Worm (Caenorhabditis elegans) whole organism, L2 larva: ENCODE measurements around the gene suds-3.

Experiments
- aly-2 ChIP-seq: fragments of 150-350 bp; optimal IDR thresholded peaks from 2 replicates; lab custom pipeline; 2014; ENCODE audit warnings: missing biosample characterization, missing genetic modification characterization
- ama-1 ChIP-seq: fragments of 150-350 bp; optimal IDR thresholded peaks from 2 replicates; lab custom pipeline; 2018; ENCODE audit warnings: inconsistent platforms
- ceh-16 ChIP-seq: fragments of 150-350 bp; optimal IDR thresholded peaks from 2 replicates; lab custom pipeline; 2014; ENCODE audit warnings: missing biosample characterization, missing genetic modification characterization
- elt-3 ChIP-seq: sonication (generic microtip); optimal IDR thresholded peaks from 2 replicates; lab custom pipeline; 2017; ENCODE audit warnings: missing biosample characterization, missing genetic modification characterization
- fos-1 ChIP-seq: fragments of 150-350 bp; optimal IDR thresholded peaks from 2 replicates; lab custom pipeline; 2014; ENCODE audit warnings: missing biosample characterization, missing genetic modification characterization
- mdl-1 ChIP-seq, 2 experiments: fragments of 150-350 bp in 1 of 2; sonication (generic microtip) in 1 of 2; optimal IDR thresholded peaks; 2 replicates each; lab custom pipeline; 2017; ENCODE audit warnings: missing biosample characterization in 2 of 2, missing genetic modification characterization in 2 of 2
- nhr-12 ChIP-seq: fragments of 150-350 bp; optimal IDR thresholded peaks from 2 replicates; lab custom pipeline; 2014; ENCODE audit warnings: missing biosample characterization, missing genetic modification characterization
- peb-1 ChIP-seq: fragments of 150-350 bp; optimal IDR thresholded peaks from 2 replicates; lab custom pipeline; 2014; ENCODE audit warnings: missing biosample characterization, missing genetic modification characterization
- skn-1 ChIP-seq: sonication (generic microtip); optimal IDR thresholded peaks from 2 replicates; lab custom pipeline; 2017; ENCODE audit warnings: missing biosample characterization, missing genetic modification characterization
- snpc-4 ChIP-seq: fragments of 150-350 bp; optimal IDR thresholded peaks from 2 replicates; lab custom pipeline; 2014; ENCODE audit warnings: missing biosample characterization, missing genetic modification characterization
- ztf-11 ChIP-seq: sonication (generic microtip); optimal IDR thresholded peaks from 2 replicates; lab custom pipeline; 2017; ENCODE audit warnings: missing biosample characterization, missing genetic modification characterization
- ztf-4 ChIP-seq: fragments of 150-350 bp; optimal IDR thresholded peaks from 2 replicates; lab custom pipeline; 2014; ENCODE audit warnings: missing biosample characterization, missing genetic modification characterization

DNA sequence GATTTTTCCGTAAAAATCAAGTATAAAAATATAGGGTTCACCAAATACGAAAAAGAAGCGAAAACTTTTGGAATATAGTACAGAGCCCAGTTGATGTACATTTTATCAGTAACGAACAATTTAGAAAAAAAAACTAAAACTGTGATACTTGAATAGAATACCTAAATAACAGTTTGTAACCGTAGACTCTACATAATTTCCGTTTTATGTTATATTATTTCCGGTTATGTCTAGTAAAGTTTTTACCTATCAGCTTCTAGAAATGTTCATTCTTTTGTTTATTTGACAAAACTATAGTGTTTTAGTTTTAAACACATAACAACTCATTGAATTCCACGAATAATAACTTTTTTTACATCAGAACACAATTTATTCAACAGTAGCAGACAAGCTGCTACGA, 6.6 kb downstream of the suds-3 start, which contains the start of gene srj-33:
- no peak for TF ChIP-seq aly-2 (tag; lab: Kevin White, UChicago)
- TF ChIP-seq ztf-4 (tag; lab: Kevin White, UChicago) = no peak
- TF ChIP-seq snpc-4 (tag; lab: Kevin White, UChicago) = no peak
- no peak for TF ChIP-seq elt-3 (tag; lab: Kevin White, UChicago)
- TF ChIP-seq ztf-11 (tag; lab: Kevin White, UChicago) = no peak
- no peak for TF ChIP-seq ama-1
- no peak for TF ChIP-seq skn-1 (tag; lab: Kevin White, UChicago)
- TF ChIP-seq nhr-12 (tag; lab: Kevin White, UChicago) = no peak
- TF ChIP-seq ceh-16 = no peak
- TF ChIP-seq fos-1 (tag; lab: Kevin White, UChicago) = no peak
- no peak for TF ChIP-seq peb-1 (tag; lab: Kevin White, UChicago)
- no peak for TF ChIP-seq mdl-1 (tag; optimal IDR thresholded peaks at IDR 0.05; lab: Kevin White, UChicago)
